Fruit fly (Drosophila melanogaster) whole organism, embryonic: Measurements from ENCODE around the gene CG10508.

Source experiments
- ATbp ChIP-seq: fragments of 200-800 bp; sonication (Bioruptor generic); optimal IDR thresholded peaks from 2 replicates; lab custom pipeline; 2017; ENCODE audit warnings: missing biosample characterization, mild to moderate bottlenecking, missing genetic modification characterization, missing genetic modification reagents
- Adf1 ChIP-seq: fragments of 200-800 bp; sonication (Bioruptor generic); IDR thresholded peaks from 2 replicates; pipeline ENCODE4 v1.3.6; 2022; ENCODE audit warnings: missing biosample characterization, missing genetic modification characterization
- B-H1 ChIP-seq: fragments of 200-800 bp; sonication (Bioruptor generic); IDR thresholded peaks from 3 replicates; pipeline ENCODE4 v1.3.6; 2022; ENCODE audit warnings: missing biosample characterization, missing genetic modification characterization
- Bteb2 ChIP-seq: fragments of 200-800 bp; sonication (Bioruptor generic); optimal IDR thresholded peaks from 2 replicates; lab custom pipeline; 2016; ENCODE audit warnings: missing biosample characterization, missing genetic modification characterization
- CG11398 ChIP-seq: fragments of 200-800 bp; sonication (Bioruptor generic); optimal IDR thresholded peaks from 2 replicates; lab custom pipeline; 2016; ENCODE audit warnings: missing biosample characterization, missing genetic modification characterization
- CG11696 ChIP-seq: fragments of 200-800 bp; sonication (Bioruptor generic); IDR thresholded peaks from 2 replicates; pipeline ENCODE4 v1.3.6; 2022; ENCODE audit warnings: missing biosample characterization, missing genetic modification characterization
- CG12391 ChIP-seq: fragments of 200-800 bp; sonication (Bioruptor generic); optimal IDR thresholded peaks from 3 replicates; lab custom pipeline; 2018; ENCODE audit warnings: missing biosample characterization, mild to moderate bottlenecking, missing genetic modification characterization, moderate library complexity
- CG13123 ChIP-seq: fragments of 200-800 bp; sonication (Bioruptor generic); optimal IDR thresholded peaks from 2 replicates; lab custom pipeline; 2016; ENCODE audit warnings: missing biosample characterization, missing genetic modification characterization
- CG14710 ChIP-seq: fragments of 200-800 bp; sonication (Bioruptor generic); optimal IDR thresholded peaks from 3 replicates; lab custom pipeline; 2019; ENCODE audit warnings: missing biosample characterization, mild to moderate bottlenecking, missing genetic modification characterization, moderate library complexity
- CG14965 ChIP-seq: fragments of 200-800 bp; sonication (Bioruptor generic); optimal IDR thresholded peaks from 2 replicates; lab custom pipeline; 2016; ENCODE audit warnings: missing biosample characterization, missing genetic modification characterization, borderline replicate concordance
- CG1529 ChIP-seq: fragments of 200-800 bp; sonication (Bioruptor generic); optimal IDR thresholded peaks from 3 replicates; lab custom pipeline; 2018; ENCODE audit warnings: missing biosample characterization, missing genetic modification characterization
- CG16813 ChIP-seq: fragments of 200-800 bp; sonication (Bioruptor generic); IDR thresholded peaks from 3 replicates; pipeline ENCODE4 v1.3.6; 2022; ENCODE audit warnings: missing biosample characterization, missing genetic modification characterization; ENCODE audit not compliant: partially characterized antibody
- CG17359 ChIP-seq: fragments of 200-800 bp; sonication (Bioruptor generic); optimal IDR thresholded peaks from 3 replicates; lab custom pipeline; 2018; ENCODE audit warnings: missing biosample characterization, mild to moderate bottlenecking, missing genetic modification characterization, moderate library complexity
- CG33557 ChIP-seq: fragments of 200-800 bp; sonication (Bioruptor generic); optimal IDR thresholded peaks from 2 replicates; lab custom pipeline; 2019; ENCODE audit warnings: missing biosample characterization, mild to moderate bottlenecking, missing genetic modification characterization, moderate library complexity
- CG3726 ChIP-seq: fragments of 200-800 bp; sonication (Bioruptor generic); IDR thresholded peaks from 3 replicates; pipeline ENCODE4, ENCODE4 v1.3.6; 2022; ENCODE audit warnings: missing biosample characterization, missing genetic modification characterization
- CG4404 ChIP-seq: fragments of 200-800 bp; sonication (Bioruptor generic); IDR thresholded peaks from 2 replicates; pipeline ENCODE4 v1.3.6; 2022; ENCODE audit warnings: missing biosample characterization, missing genetic modification characterization
- CG4730 ChIP-seq: fragments of 200-800 bp; sonication (Bioruptor generic); IDR thresholded peaks from 2 replicates; pipeline ENCODE4 v1.3.6; 2022; ENCODE audit warnings: missing biosample characterization, missing genetic modification characterization
- CG6175 ChIP-seq: fragments of 200-800 bp; sonication (Bioruptor generic); IDR thresholded peaks from 3 replicates; pipeline ENCODE4 v1.3.6; 2022; ENCODE audit warnings: missing biosample characterization, missing genetic modification characterization
- CG6813 ChIP-seq: fragments of 200-800 bp; sonication (Bioruptor generic); optimal IDR thresholded peaks from 2 replicates; lab custom pipeline; 2017; ENCODE audit warnings: missing biosample characterization, missing genetic modification characterization, mild to moderate bottlenecking, moderate library complexity, missing genetic modification reagents
- CG7963 ChIP-seq: fragments of 200-800 bp; sonication (Bioruptor generic); IDR thresholded peaks from 3 replicates; pipeline ENCODE4 v1.3.6; 2022; ENCODE audit warnings: missing biosample characterization, missing genetic modification characterization; ENCODE audit not compliant: partially characterized antibody
- CG7987 ChIP-seq: fragments of 200-800 bp; sonication (Bioruptor generic); optimal IDR thresholded peaks from 2 replicates; lab custom pipeline; 2018; ENCODE audit warnings: missing biosample characterization, mild to moderate bottlenecking, missing genetic modification characterization, moderate library complexity
- CoRest ChIP-seq: fragments of 200-800 bp; sonication (Bioruptor generic); optimal IDR thresholded peaks from 3 replicates; lab custom pipeline; 2018; ENCODE audit warnings: missing biosample characterization, mild to moderate bottlenecking, missing genetic modification characterization, moderate library complexity
- CrebB ChIP-seq: fragments of 200-800 bp; sonication (Bioruptor generic); optimal IDR thresholded peaks from 3 replicates; lab custom pipeline; 2018; ENCODE audit warnings: missing biosample characterization, mild to moderate bottlenecking, missing genetic modification characterization
- Deaf1 ChIP-seq: fragments of 200-800 bp; optimal IDR thresholded peaks from 3 replicates; lab custom pipeline; 2019; ENCODE audit warnings: missing biosample characterization, mild to moderate bottlenecking, missing genetic modification characterization, moderate library complexity
- Dek ChIP-seq: fragments of 200-800 bp; sonication (Bioruptor generic); optimal IDR thresholded peaks from 3 replicates; lab custom pipeline; 2019; ENCODE audit warnings: missing biosample characterization, mild to moderate bottlenecking, missing genetic modification characterization, moderate library complexity
- HLH4C ChIP-seq: fragments of 200-800 bp; sonication (Bioruptor generic); IDR thresholded peaks from 3 replicates; pipeline ENCODE4 v1.3.6; 2022; ENCODE audit warnings: missing biosample characterization, missing genetic modification characterization; ENCODE audit not compliant: partially characterized antibody
- HmgD ChIP-seq: fragments of 200-800 bp; sonication (Bioruptor generic); optimal IDR thresholded peaks from 3 replicates; lab custom pipeline; 2016; ENCODE audit warnings: missing biosample characterization, missing genetic modification characterization
- Mad ChIP-seq: fragments of 200-800 bp; sonication (Bioruptor generic); optimal IDR thresholded peaks from 2 replicates; lab custom pipeline; 2016; ENCODE audit warnings: missing biosample characterization, missing genetic modification characterization
- Myb ChIP-seq: fragments of 200-800 bp; sonication (Bioruptor generic); optimal IDR thresholded peaks from 2 replicates; lab custom pipeline; 2016; ENCODE audit warnings: missing biosample characterization, missing genetic modification characterization
- Nf-YB ChIP-seq: fragments of 200-800 bp; sonication (Bioruptor generic); optimal IDR thresholded peaks from 3 replicates; lab custom pipeline; 2019; ENCODE audit warnings: missing biosample characterization, mild to moderate bottlenecking, missing genetic modification characterization, moderate library complexity
- Oaz ChIP-seq: fragments of 200-800 bp; sonication (Bioruptor generic); IDR thresholded peaks from 2 replicates; pipeline ENCODE4 v1.3.6; 2022; ENCODE audit warnings: missing biosample characterization, missing genetic modification characterization
- Sox102F ChIP-seq: fragments of 200-800 bp; sonication (Bioruptor generic); optimal IDR thresholded peaks from 2 replicates; lab custom pipeline; 2018; ENCODE audit warnings: missing biosample characterization, mild to moderate bottlenecking, missing genetic modification characterization, moderate library complexity
- Taf1 ChIP-seq: fragments of 200-800 bp; sonication (Bioruptor generic); IDR thresholded peaks from 2 replicates; pipeline ENCODE4 v1.3.6; 2022; ENCODE audit warnings: missing biosample characterization, missing genetic modification characterization
- amos ChIP-seq: fragments of 200-800 bp; sonication (Bioruptor generic); IDR thresholded peaks from 2 replicates; pipeline ENCODE4 v1.3.6; 2022; ENCODE audit warnings: missing biosample characterization, missing genetic modification characterization; ENCODE audit not compliant: partially characterized antibody
- az2 ChIP-seq: fragments of 200-800 bp; sonication (Bioruptor generic); optimal IDR thresholded peaks from 3 replicates; lab custom pipeline; 2016; ENCODE audit warnings: missing biosample characterization, missing genetic modification characterization
- chinmo ChIP-seq: fragments of 200-800 bp; sonication (Bioruptor generic); IDR thresholded peaks from 4 replicates; pipeline ENCODE4 v1.3.6; 2022; ENCODE audit warnings: missing biosample characterization, missing genetic modification characterization; ENCODE audit not compliant: partially characterized antibody
- emc ChIP-seq: fragments of 200-800 bp; sonication (Bioruptor generic); optimal IDR thresholded peaks from 2 replicates; lab custom pipeline; 2016; ENCODE audit warnings: missing biosample characterization, missing genetic modification characterization
- eyg ChIP-seq: fragments of 200-800 bp; sonication (Bioruptor generic); optimal IDR thresholded peaks from 3 replicates; lab custom pipeline; 2016; ENCODE audit warnings: missing biosample characterization, missing genetic modification characterization
- gce ChIP-seq: fragments of 200-800 bp; sonication (Bioruptor generic); IDR thresholded peaks from 3 replicates; pipeline ENCODE4 v1.3.6; 2022; ENCODE audit warnings: missing biosample characterization, missing genetic modification characterization
- hb ChIP-seq: fragments of 200-800 bp; sonication (Bioruptor generic); IDR thresholded peaks from 3 replicates; pipeline ENCODE4 v1.3.6; 2022; ENCODE audit warnings: missing biosample characterization, missing genetic modification characterization; ENCODE audit not compliant: partially characterized antibody
- insv ChIP-seq, 2 experiments: fragments of 200-800 bp; sonication (Bioruptor generic); optimal IDR thresholded peaks; 3 replicates each; lab custom pipeline; 2016 to 2018; ENCODE audit warnings: missing biosample characterization in 2 of 2, missing genetic modification characterization in 2 of 2
- inv ChIP-seq: fragments of 200-800 bp; sonication (Bioruptor generic); IDR thresholded peaks from 2 replicates; pipeline ENCODE4 v1.3.6; 2022; ENCODE audit warnings: missing biosample characterization, missing genetic modification characterization; ENCODE audit not compliant: partially characterized antibody
- luna ChIP-seq: fragments of 200-800 bp; sonication (Bioruptor generic); optimal IDR thresholded peaks from 2 replicates; lab custom pipeline; 2016; ENCODE audit warnings: missing biosample characterization, missing genetic modification characterization
- sima ChIP-seq: fragments of 200-800 bp; sonication (Bioruptor generic); optimal IDR thresholded peaks from 2 replicates; lab custom pipeline; 2016; ENCODE audit warnings: missing biosample characterization, missing genetic modification characterization
- so ChIP-seq: fragments of 200-800 bp; sonication (Bioruptor generic); IDR thresholded peaks from 3 replicates; pipeline ENCODE4 v1.3.6; 2022; ENCODE audit warnings: missing biosample characterization, missing genetic modification characterization
- sr ChIP-seq: fragments of 200-800 bp; sonication (Bioruptor generic); IDR thresholded peaks from 3 replicates; pipeline ENCODE4 v1.3.6; 2022; ENCODE audit warnings: missing biosample characterization, missing genetic modification characterization
- sug ChIP-seq: fragments of 200-800 bp; optimal IDR thresholded peaks from 2 replicates; lab custom pipeline; 2019; ENCODE audit warnings: missing biosample characterization, mild to moderate bottlenecking, missing genetic modification characterization, moderate library complexity
- usp ChIP-seq: fragments of >200 bp; optimal IDR thresholded peaks from 2 replicates; lab custom pipeline; 2017; ENCODE audit warnings: missing biosample characterization, missing genetic modification characterization
- wek ChIP-seq: fragments of 200-800 bp; sonication (Bioruptor generic); optimal IDR thresholded peaks from 3 replicates; lab custom pipeline; 2018; ENCODE audit warnings: missing biosample characterization, mild to moderate bottlenecking, missing genetic modification characterization, moderate library complexity
- yki ChIP-seq: fragments of >200 bp; optimal IDR thresholded peaks from 3 replicates; lab custom pipeline; 2018

Gene CG10508

dm6 chr3L:21216697-21217291 is 6.8 kb downstream of the CG10508 start, which contains the start of the genes Trmt112 and Ilk (continued):
- TF ChIP-seq Taf1 (GFP tag; lab: Robert Waterston, UW) (no peak), CG6813 (GFP tag; lab: Kevin White, UChicago) (no peak), CG7963 (GFP tag; lab: Robert Waterston, UW) (peak; percentile 80), CG33557 (GFP tag; lab: Kevin White, UChicago) (no peak), Adf1 (GFP tag; lab: Robert Waterston, UW) (no peak), sr (GFP tag; lab: Robert Waterston, UW) (no peak), sima (no peak), insv (GFP tag; optimal IDR thresholded peaks at IDR 0.05; lab: Kevin White, UChicago) (peak in 1 of 2 experiments; percentile 77), az2 (GFP tag; lab: Kevin White, UChicago) (no peak), Myb (peak; percentile 86), Deaf1 (no peak), Sox102F (no peak), CG3726 (GFP tag; lab: Robert Waterston, UW) (no peak), inv (GFP tag; lab: Robert Waterston, UW) (peak; percentile 81), CG6175 (no peak), B-H1 (GFP tag; lab: Robert Waterston, UW) (no peak), CG4730 (GFP tag; lab: Robert Waterston, UW) (no peak), Bteb2 (GFP tag; lab: Kevin White, UChicago) (no peak), chinmo (GFP tag; lab: Robert Waterston, UW) (peak; percentile 90; the same call in 3 of the 4 replicates), CG17359 (tag; lab: Kevin White, UChicago) (no peak), HmgD (peak; percentile 10), Dek (tag; lab: Kevin White, UChicago) (no peak), yki (lab: Kevin White, UChicago) (no peak), CG12391 (tag; lab: Kevin White, UChicago) (no peak), so (no peak), CG11696 (GFP tag; lab: Robert Waterston, UW) (no peak), CG1529 (no peak), eyg (GFP tag; lab: Kevin White, UChicago) (no peak), hb (GFP tag; lab: Robert Waterston, UW) (peak; percentile 80), CG16813 (GFP tag; lab: Robert Waterston, UW) (peak; percentile 84), gce (GFP tag; lab: Robert Waterston, UW) (no peak), wek (GFP tag; lab: Kevin White, UChicago) (no peak), HLH4C (GFP tag; lab: Robert Waterston, UW) (peak; percentile 84), CG11398 (no peak), luna (no peak), amos (GFP tag; lab: Robert Waterston, UW) (peak; percentile 91), CG14965 (no peak), emc (GFP tag; lab: Kevin White, UChicago) (no peak), CoRest (tag; lab: Kevin White, UChicago) (peak; percentile 9), sug (no peak), Oaz (GFP tag; lab: Robert Waterston, UW) (no peak), ATbp (GFP tag; lab: Kevin White, UChicago) (no peak), CG13123 (GFP tag; lab: Kevin White, UChicago) (no peak), CG14710 (tag; lab: Kevin White, UChicago) (peak; percentile 51), Nf-YB (GFP tag; lab: Kevin White, UChicago) (no peak), usp (GFP tag; lab: Kevin White, UChicago) (no peak), CG7987 (GFP tag; lab: Kevin White, UChicago) (peak; percentile 44), Mad (no peak), CG4404 (GFP tag; lab: Robert Waterston, UW) (no peak), CrebB (tag; lab: Kevin White, UChicago) (peak; percentile 24)
